Worm (Caenorhabditis elegans) whole organism, mixed stage, embryonic: ENCODE measurements around the gene Y61A9LA.4.

Experiments
- ces-1 ChIP-seq: fragments of 150-350 bp; optimal IDR thresholded peaks from 2 replicates; lab custom pipeline; 2014; ENCODE audit warnings: missing biosample characterization, missing genetic modification reagents, missing genetic modification characterization
- hlh-1 ChIP-seq: fragments of 150-350 bp; optimal IDR thresholded peaks from 2 replicates; lab custom pipeline; 2014; ENCODE audit warnings: missing biosample characterization, missing genetic modification reagents, missing genetic modification characterization
- lin-13 ChIP-seq: fragments of 150-350 bp; optimal IDR thresholded peaks from 2 replicates; lab custom pipeline; 2014; ENCODE audit warnings: missing biosample characterization, missing genetic modification characterization
- pha-4 ChIP-seq: fragments of 150-350 bp; optimal IDR thresholded peaks from 2 replicates; lab custom pipeline; 2018; ENCODE audit warnings: missing biosample characterization, missing genetic modification reagents, missing genetic modification characterization
- sem-2 ChIP-seq: fragments of 200-800 bp; sonication (Bioruptor generic); optimal IDR thresholded peaks from 2 replicates; lab custom pipeline; 2018; ENCODE audit warnings: mild to moderate bottlenecking, missing genetic modification characterization, missing compliant biosample characterization
- ztf-11 ChIP-seq: fragments of 150-350 bp; optimal IDR thresholded peaks from 2 replicates; lab custom pipeline; 2014; ENCODE audit warnings: missing biosample characterization, missing genetic modification characterization

DNA sequence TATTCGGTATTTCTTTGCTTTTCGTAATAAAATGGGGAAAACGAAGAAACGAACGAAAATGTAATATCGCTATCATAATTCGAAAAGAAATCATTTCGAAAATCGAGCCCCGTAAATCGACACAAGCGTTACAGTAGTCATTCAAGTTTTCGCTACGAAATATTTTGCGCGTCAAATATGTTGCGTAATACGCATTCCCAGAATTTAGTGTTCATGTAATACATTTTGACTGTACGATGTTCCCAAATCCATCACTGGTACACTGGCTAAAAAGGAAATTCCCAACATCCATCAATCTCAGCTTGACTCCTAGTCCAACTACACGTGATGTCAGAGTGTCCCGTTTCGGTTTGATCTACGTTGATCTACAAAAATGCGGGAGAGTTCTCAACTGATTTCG, 32.6 kb upstream of the Y61A9LA.4 start:
- no peak for TF ChIP-seq sem-2 (GFP tag; lab: Kevin White, UChicago)
- no peak for TF ChIP-seq ztf-11
- no peak for TF ChIP-seq pha-4 (tag; lab: Kevin White, UChicago)
- no peak for TF ChIP-seq ces-1 (GFP tag; lab: Kevin White, UChicago)
- no peak for TF ChIP-seq hlh-1
- no peak for TF ChIP-seq lin-13
